Worm (Caenorhabditis elegans) whole organism, midembryonic: ENCODE measurements around the gene R12B2.3.

ENCODE experiments used
- cog-1 ChIP-seq: sonication (generic microtip); optimal IDR thresholded peaks from 2 replicates; lab custom pipeline; 2016; ENCODE audit warnings: missing genetic modification characterization, missing compliant biosample characterization
- flt-1 ChIP-seq: fragments of 200-800 bp; sonication (Bioruptor generic); IDR thresholded peaks from 2 replicates; pipeline ENCODE4 v1.3.6; 2022; ENCODE audit warnings: missing genetic modification characterization, missing compliant biosample characterization

DNA sequence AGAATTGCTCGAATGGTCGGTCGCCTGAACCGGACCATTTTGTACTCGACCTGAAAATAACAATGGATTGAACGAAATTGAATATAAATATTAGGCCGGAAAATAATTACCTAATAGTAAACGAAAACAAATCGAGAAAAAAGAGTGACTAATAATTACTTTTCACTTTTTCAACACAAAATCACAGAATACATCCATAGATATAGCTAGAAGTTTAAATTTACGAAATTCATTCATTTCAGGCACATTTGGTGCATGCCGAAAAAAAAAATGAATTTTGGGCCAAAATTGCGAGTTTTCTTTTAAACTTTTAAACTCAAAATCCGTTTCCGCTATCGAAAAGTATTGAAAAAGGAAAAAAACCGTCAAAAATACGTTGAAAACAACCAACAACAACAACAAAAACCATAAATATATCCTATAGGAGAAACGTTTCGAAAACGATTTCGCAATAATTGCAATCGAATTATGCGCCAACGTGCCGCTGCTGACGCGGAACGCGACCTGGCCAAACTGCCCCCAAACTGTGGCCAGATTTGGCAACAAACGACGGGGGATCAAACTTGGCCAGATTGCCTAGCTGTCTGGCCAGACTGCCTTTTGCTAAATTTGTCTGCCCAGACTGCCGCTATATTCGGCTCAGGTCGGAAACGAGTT, 20.0 kb upstream of the R12B2.3 start, which contains the start of gene Y37B11A.3:
- no peak for TF ChIP-seq flt-1 (GFP tag; lab: Robert Waterston, UW)
- no peak for TF ChIP-seq cog-1 (tag; lab: Kevin White, UChicago)
